Fruit fly (Drosophila melanogaster) S2 (cell line): ENCODE data around the gene GstD7.

Experiments used
- CG8478 ChIP-seq: fragments of >200 bp; optimal IDR thresholded peaks from 2 replicates; lab custom pipeline; 2018
- CTCF ChIP-seq, 2 experiments: fragments of >200 bp; optimal IDR thresholded peaks; 2 replicates each; lab custom pipeline; 2018

DNA sequence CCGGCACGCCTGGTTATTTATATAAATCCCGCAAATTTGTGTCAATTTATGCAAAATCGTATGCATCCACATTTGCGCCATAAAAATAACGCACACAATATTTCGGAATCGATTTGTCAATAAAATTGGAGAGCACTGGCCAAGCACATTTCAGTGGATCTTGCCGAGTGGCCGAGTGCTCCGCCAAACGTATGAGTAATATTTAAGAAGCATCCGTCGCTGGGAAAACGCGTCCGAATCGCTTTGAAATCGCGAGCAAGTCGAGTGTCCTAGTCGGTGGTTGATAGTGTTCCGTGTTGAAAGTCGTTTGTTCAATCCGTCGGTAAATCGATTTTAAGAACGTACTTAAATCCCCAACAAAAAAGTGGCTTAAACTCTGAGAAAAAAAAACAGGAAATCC lies 8.7 kb downstream of the GstD7 start, which contains the start of gene CG33098:
- TF ChIP-seq CG8478 (lab: Kevin White, UChicago) = no peak
- TF ChIP-seq CTCF (optimal IDR thresholded peaks at IDR 0.05; lab: Kevin White, UChicago) = no peak
